Fruit fly (Drosophila melanogaster) whole organism, wandering third instar larva: ENCODE results near the gene jim.

ENCODE experiments used
- Abd-B ChIP-seq: fragments of >200 bp; optimal IDR thresholded peaks from 2 replicates; lab custom pipeline; 2017; ENCODE audit warnings: missing biosample characterization, missing genetic modification characterization
- CG32264 ChIP-seq: fragments of 200-800 bp; sonication (Bioruptor generic); optimal IDR thresholded peaks from 2 replicates; lab custom pipeline; 2016; ENCODE audit warnings: missing biosample characterization, missing genetic modification characterization
- CG9705 ChIP-seq: fragments of 200-800 bp; sonication (Bioruptor generic); optimal IDR thresholded peaks from 2 replicates; lab custom pipeline; 2018; ENCODE audit warnings: missing biosample characterization, mild to moderate bottlenecking, missing genetic modification characterization
- CrebA ChIP-seq: fragments of 200-800 bp; sonication (Bioruptor generic); optimal IDR thresholded peaks from 2 replicates; lab custom pipeline; 2016; ENCODE audit warnings: missing biosample characterization, mild to moderate bottlenecking, missing genetic modification characterization, borderline replicate concordance
- Dfd ChIP-seq: fragments of >200 bp; optimal IDR thresholded peaks from 2 replicates; lab custom pipeline; 2017; ENCODE audit warnings: missing biosample characterization, missing genetic modification characterization
- Dif ChIP-seq: fragments of 200-275, 200-300 bp; sonication (Bioruptor generic); optimal IDR thresholded peaks from 2 replicates; lab custom pipeline; 2018; ENCODE audit warnings: missing biosample characterization, missing genetic modification characterization; ENCODE audit not compliant: partially characterized antibody
- GATAd ChIP-seq: sonication (Bioruptor generic); optimal IDR thresholded peaks from 2 replicates; lab custom pipeline; 2016; ENCODE audit warnings: missing biosample characterization, missing genetic modification characterization
- HLH106 ChIP-seq: fragments of 200-800 bp; optimal IDR thresholded peaks from 3 replicates; lab custom pipeline; 2019; ENCODE audit warnings: missing biosample characterization, mild to moderate bottlenecking, missing genetic modification characterization, moderate library complexity
- Hnf4 ChIP-seq: fragments of 200-800 bp; sonication (Bioruptor generic); optimal IDR thresholded peaks from 2 replicates; lab custom pipeline; 2016; ENCODE audit warnings: missing biosample characterization, mild to moderate bottlenecking, missing genetic modification characterization
- Hr78 ChIP-seq: fragments of >200 bp; optimal IDR thresholded peaks from 2 replicates; lab custom pipeline; 2017; ENCODE audit warnings: missing biosample characterization, missing genetic modification characterization
- Hr83 ChIP-seq: fragments of 200-300 bp; sonication (Bioruptor generic); optimal IDR thresholded peaks from 2 replicates; lab custom pipeline; 2016; ENCODE audit warnings: missing biosample characterization, mild to moderate bottlenecking, missing genetic modification characterization, moderate library complexity; ENCODE audit not compliant: poor library complexity, severe bottlenecking
- Jra ChIP-seq: sonication (Bioruptor generic); optimal IDR thresholded peaks from 2 replicates; lab custom pipeline; 2016; ENCODE audit warnings: missing biosample characterization, missing genetic modification characterization
- Mio ChIP-seq: sonication (Bioruptor generic); optimal IDR thresholded peaks from 2 replicates; lab custom pipeline; 2016; ENCODE audit warnings: missing biosample characterization, missing genetic modification characterization
- Myc ChIP-seq: fragments of >200 bp; optimal IDR thresholded peaks from 2 replicates; lab custom pipeline; 2017
- N ChIP-seq: fragments of >200 bp; optimal IDR thresholded peaks from 2 replicates; lab custom pipeline; 2018; ENCODE audit warnings: missing biosample characterization, missing external identifiers, missing genetic modification characterization
- OdsH ChIP-seq: fragments of 200-800 bp; sonication (Bioruptor generic); optimal IDR thresholded peaks from 2 replicates; lab custom pipeline; 2016; ENCODE audit warnings: missing biosample characterization, mild to moderate bottlenecking, missing genetic modification characterization
- Rel ChIP-seq, 2 experiments: fragments of 200-800 bp; sonication (Bioruptor generic) in 1 of 2; optimal IDR thresholded peaks; 2 replicates in 1 of 2; 3 replicates in 1 of 2; lab custom pipeline; 2016 to 2019; ENCODE audit warnings: mild to moderate bottlenecking in 2 of 2, missing biosample characterization in 2 of 2, missing genetic modification characterization in 2 of 2, moderate library complexity in 1 of 2
- Sp1 ChIP-seq: fragments of 200-800 bp; sonication (Bioruptor generic); optimal IDR thresholded peaks from 3 replicates; lab custom pipeline; 2019; ENCODE audit warnings: missing biosample characterization, mild to moderate bottlenecking, missing genetic modification characterization, moderate library complexity
- Vsx2 ChIP-seq: fragments of 200-300, 225-300 bp; sonication (Bioruptor generic); optimal IDR thresholded peaks from 2 replicates; lab custom pipeline; 2018; ENCODE audit warnings: missing biosample characterization, missing genetic modification characterization; ENCODE audit not compliant: partially characterized antibody
- br ChIP-seq: fragments of 200-800 bp; sonication (Bioruptor generic); optimal IDR thresholded peaks from 2 replicates; lab custom pipeline; 2016; ENCODE audit warnings: missing biosample characterization, missing genetic modification characterization
- brk ChIP-seq: fragments of 200-800 bp; sonication (Bioruptor generic); optimal IDR thresholded peaks from 2 replicates; lab custom pipeline; 2016; ENCODE audit warnings: missing biosample characterization, mild to moderate bottlenecking, missing genetic modification characterization
- dl ChIP-seq, 2 experiments: fragments of 175-275, 200-275 bp in 1 of 2; fragments of 200-275 bp in 1 of 2; sonication (Bioruptor generic); optimal IDR thresholded peaks; lab custom pipeline; 2018; ENCODE audit warnings: mild to moderate bottlenecking in 2 of 2, missing biosample characterization in 2 of 2, missing genetic modification characterization in 2 of 2, moderate library complexity in 2 of 2; ENCODE audit not compliant: partially characterized antibody in 2 of 2, insufficient read depth in 1 of 2
- dmrt93B ChIP-seq: fragments of 200-800 bp; sonication (Bioruptor generic); optimal IDR thresholded peaks from 2 replicates; lab custom pipeline; 2018; ENCODE audit warnings: missing biosample characterization, mild to moderate bottlenecking, missing genetic modification characterization
- dsf ChIP-seq: sonication (Bioruptor generic); optimal IDR thresholded peaks from 2 replicates; lab custom pipeline; 2016; ENCODE audit warnings: missing biosample characterization, missing genetic modification characterization, borderline replicate concordance
- ey ChIP-seq: fragments of 200-800 bp; sonication (Bioruptor generic); optimal IDR thresholded peaks from 2 replicates; lab custom pipeline; 2016; ENCODE audit warnings: missing biosample characterization, missing genetic modification characterization
- foxo ChIP-seq, 2 experiments: fragments of 200-800 bp; sonication (Bioruptor generic); optimal IDR thresholded peaks; 2 replicates in 1 of 2; 3 replicates in 1 of 2; lab custom pipeline; 2016 to 2017; ENCODE audit warnings: missing biosample characterization in 2 of 2, missing genetic modification characterization in 2 of 2
- fru ChIP-seq: fragments of 200-800 bp; sonication (Bioruptor generic); optimal IDR thresholded peaks from 3 replicates; lab custom pipeline; 2016; ENCODE audit warnings: missing biosample characterization, mild to moderate bottlenecking, missing genetic modification characterization
- h ChIP-seq: fragments of 200-800 bp; sonication (Bioruptor generic); optimal IDR thresholded peaks from 3 replicates; lab custom pipeline; 2016; ENCODE audit warnings: missing biosample characterization, mild to moderate bottlenecking, missing genetic modification characterization
- jim ChIP-seq: fragments of 175-275, 200-325 bp; sonication (Bioruptor generic); optimal IDR thresholded peaks from 2 replicates; lab custom pipeline; 2016; ENCODE audit warnings: missing biosample characterization, mild to moderate bottlenecking, missing genetic modification characterization
- lola ChIP-seq: fragments of >200 bp; optimal IDR thresholded peaks from 2 replicates; lab custom pipeline; 2017; ENCODE audit warnings: missing biosample characterization, missing genetic modification characterization
- pan ChIP-seq: fragments of >200 bp; optimal IDR thresholded peaks from 2 replicates; lab custom pipeline; 2017
- psq ChIP-seq: fragments of 200-800 bp; sonication (Bioruptor generic); optimal IDR thresholded peaks from 3 replicates; lab custom pipeline; 2017; ENCODE audit warnings: missing biosample characterization, mild to moderate bottlenecking, missing genetic modification characterization, moderate library complexity
- rgr ChIP-seq: fragments of 200-800 bp; sonication (Bioruptor generic); optimal IDR thresholded peaks from 3 replicates; lab custom pipeline; 2016; ENCODE audit warnings: missing biosample characterization, mild to moderate bottlenecking, missing genetic modification characterization
- sage ChIP-seq: fragments of 200-800 bp; sonication (Bioruptor generic); optimal IDR thresholded peaks from 2 replicates; lab custom pipeline; 2016; ENCODE audit warnings: missing biosample characterization, mild to moderate bottlenecking, missing genetic modification characterization
- sv ChIP-seq: fragments of 200-800 bp; sonication (Bioruptor generic); optimal IDR thresholded peaks from 3 replicates; lab custom pipeline; 2016; ENCODE audit warnings: missing biosample characterization, missing genetic modification characterization
- tai ChIP-seq: sonication (Bioruptor generic); optimal IDR thresholded peaks from 2 replicates; lab custom pipeline; 2016; ENCODE audit warnings: missing biosample characterization, missing genetic modification characterization
- usp ChIP-seq: fragments of >200 bp; optimal IDR thresholded peaks from 2 replicates; lab custom pipeline; 2017; ENCODE audit warnings: missing biosample characterization, missing genetic modification characterization
- woc ChIP-seq: sonication (Bioruptor generic); optimal IDR thresholded peaks from 2 replicates; lab custom pipeline; 2016; ENCODE audit warnings: missing biosample characterization, mild to moderate bottlenecking, missing genetic modification characterization

The jim gene

DNA sequence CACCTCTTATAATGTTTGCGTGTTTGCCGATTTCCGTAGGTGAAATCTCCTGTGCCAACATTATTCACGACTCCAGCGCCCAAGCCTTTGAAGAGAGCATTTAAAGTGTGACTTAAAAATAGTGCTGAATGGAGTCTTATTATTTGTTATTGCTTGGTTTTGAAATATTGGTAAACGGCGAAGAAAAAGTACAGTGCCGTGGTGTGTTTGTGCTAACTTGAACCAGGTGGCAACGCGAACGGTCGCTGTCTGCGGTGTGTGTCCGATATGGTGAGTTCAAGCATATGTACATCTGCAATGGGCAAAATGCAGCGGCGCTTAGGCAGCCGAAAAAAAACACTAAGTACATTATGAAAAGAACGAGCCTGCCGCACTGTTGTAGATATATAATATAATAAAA lies 42.9 kb upstream of the jim start:
- peak; percentile 66 for TF ChIP-seq Myc (lab: Kevin White, UChicago)
- TF ChIP-seq jim (GFP tag; lab: Kevin White, UChicago): no peak
- peak; percentile 8 for TF ChIP-seq rgr (GFP tag; lab: Kevin White, UChicago)
- peak; percentile 34 for TF ChIP-seq Hr83 (GFP tag; lab: Kevin White, UChicago)
- TF ChIP-seq OdsH (GFP tag; lab: Kevin White, UChicago): peak; percentile 0
- no peak for TF ChIP-seq Mio (GFP tag; lab: Kevin White, UChicago)
- no peak for TF ChIP-seq Rel (GFP tag; optimal IDR thresholded peaks at IDR 0.05; lab: Kevin White, UChicago)
- TF ChIP-seq Rel (tag; optimal IDR thresholded peaks at IDR 0.05; lab: Kevin White, UChicago): peak; percentile 47
- TF ChIP-seq foxo (GFP tag; optimal IDR thresholded peaks at IDR 0.05; lab: Kevin White, UChicago): no peak

DNA sequence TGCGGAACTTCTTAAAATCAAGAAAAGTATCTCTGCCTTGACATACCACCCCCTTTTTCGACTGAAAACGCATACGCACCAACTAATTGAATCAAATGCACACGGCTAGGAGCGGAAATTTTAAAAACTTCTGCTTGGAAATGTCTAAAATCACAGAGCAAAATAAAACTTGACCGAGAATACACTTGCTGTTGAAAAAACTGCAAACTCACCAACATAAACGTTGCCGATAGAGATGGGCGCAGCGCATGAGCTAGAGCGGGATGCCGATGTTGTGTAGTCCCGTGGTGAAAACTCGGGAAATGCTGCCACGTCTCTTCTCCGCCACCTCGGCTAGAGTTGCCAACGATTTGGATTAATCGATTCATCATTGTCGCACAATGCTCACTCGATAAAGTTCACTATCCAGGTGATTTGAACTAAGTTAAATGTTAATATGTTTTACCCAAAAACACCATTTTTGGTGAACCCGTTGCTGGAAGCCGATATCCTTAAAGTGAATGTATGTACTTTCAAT lies 36.9 kb upstream of the jim start, which contains the start of the genes CG11109 and Arf1:
Gene CG11109 (plus strand): TSS at position 356 of the 517 bp plus-strand sequence.
Gene Arf1 (minus strand): TSS at position 387 of the 517 bp plus-strand sequence.
- TF ChIP-seq lola (GFP tag; lab: Kevin White, UChicago): no peak
- TF ChIP-seq CG9705 (GFP tag; lab: Kevin White, UChicago): no peak
- no peak for TF ChIP-seq dl (GFP tag; optimal IDR thresholded peaks at IDR 0.05; lab: Kevin White, UChicago; ENCODE audit: insufficient read depth in 1 of 2, partially characterized antibody in 2 of 2)
- no peak for TF ChIP-seq usp (GFP tag; lab: Kevin White, UChicago)
- TF ChIP-seq Rel (GFP tag; optimal IDR thresholded peaks at IDR 0.05; lab: Kevin White, UChicago): no peak
- peak; percentile 40 for TF ChIP-seq Rel (tag; optimal IDR thresholded peaks at IDR 0.05; lab: Kevin White, UChicago)
- TF ChIP-seq OdsH (GFP tag; lab: Kevin White, UChicago): no peak
- TF ChIP-seq Sp1 (GFP tag; lab: Kevin White, UChicago): peak; percentile 36
- TF ChIP-seq jim (GFP tag; lab: Kevin White, UChicago): no peak
- TF ChIP-seq dsf: no peak
- TF ChIP-seq N (GFP tag; lab: Kevin White, UChicago): no peak
- peak; percentile 48 for TF ChIP-seq Jra (GFP tag; lab: Kevin White, UChicago)
- TF ChIP-seq foxo (GFP tag; optimal IDR thresholded peaks at IDR 0.05; lab: Kevin White, UChicago): no peak
- no peak for TF ChIP-seq Abd-B
- TF ChIP-seq CrebA: no peak
- peak; percentile 60 for TF ChIP-seq Hr83 (GFP tag; lab: Kevin White, UChicago)
- TF ChIP-seq pan (lab: Kevin White, UChicago): no peak
- peak; percentile 16 for TF ChIP-seq rgr (GFP tag; lab: Kevin White, UChicago)
- TF ChIP-seq GATAd (GFP tag; lab: Kevin White, UChicago): no peak
- no peak for TF ChIP-seq Dfd
- no peak for TF ChIP-seq sv (GFP tag; lab: Kevin White, UChicago)
- TF ChIP-seq ey (GFP tag; lab: Kevin White, UChicago): no peak
- TF ChIP-seq br (GFP tag; lab: Kevin White, UChicago): no peak
- no peak for TF ChIP-seq dmrt93B (GFP tag; lab: Kevin White, UChicago)
- TF ChIP-seq h (GFP tag; lab: Kevin White, UChicago): no peak
- peak; percentile 63 for TF ChIP-seq fru (GFP tag; lab: Kevin White, UChicago)
- TF ChIP-seq tai: no peak
- no peak for TF ChIP-seq Hr78 (GFP tag; lab: Kevin White, UChicago)
- no peak for TF ChIP-seq woc (GFP tag; lab: Kevin White, UChicago)
- no peak for TF ChIP-seq psq (GFP tag; lab: Kevin White, UChicago)
- no peak for TF ChIP-seq sage (GFP tag; lab: Kevin White, UChicago)
- TF ChIP-seq Dif (GFP tag; lab: Kevin White, UChicago): no peak
- TF ChIP-seq brk: no peak
- no peak for TF ChIP-seq Hnf4 (GFP tag; lab: Kevin White, UChicago)
- TF ChIP-seq HLH106 (tag; lab: Kevin White, UChicago): no peak
- TF ChIP-seq CG32264 (GFP tag; lab: Kevin White, UChicago): no peak
- TF ChIP-seq Myc (lab: Kevin White, UChicago): peak; percentile 44
- no peak for TF ChIP-seq Vsx2 (GFP tag; lab: Kevin White, UChicago)
- no peak for TF ChIP-seq Mio (GFP tag; lab: Kevin White, UChicago)
